Worm (Caenorhabditis elegans): ENCODE results near the gene dhs-22.
"Not testable (repeated sequence)": the region's sequence is repeated elsewhere in the genome, so short reads cannot be mapped to it uniquely, and the experiment has no call there.

- TF ChIP-seq med-1 (GFP tag; optimal IDR thresholded peaks at IDR 0.05; ENCODE audit: insufficient read depth); T22C8.4 (GFP tag; IDR thresholded peaks at IDR 0.05); ztf-29 (GFP tag; IDR thresholded peaks at IDR 0.05): not testable (repeated sequence)
Measured at ce11 chrV:14443471-14444015, 22.3 kb upstream of the dhs-22 start.
